Fruit fly (Drosophila melanogaster) whole organism, embryonic: ENCODE data around the gene Rai1.

Source experiments
- Atf6 ChIP-seq: fragments of 200-800 bp; sonication (Bioruptor generic); IDR thresholded peaks from 2 replicates; pipeline ENCODE4 v1.3.6; 2022; ENCODE audit warnings: missing biosample characterization, missing genetic modification characterization
- Awh ChIP-seq: fragments of 200-800 bp; sonication (Bioruptor generic); IDR thresholded peaks from 2 replicates; pipeline ENCODE4, ENCODE4 v1.3.6; 2022; ENCODE audit warnings: missing biosample characterization, missing genetic modification characterization
- CG10267 ChIP-seq: fragments of 200-800 bp; sonication (Bioruptor generic); optimal IDR thresholded peaks from 2 replicates; lab custom pipeline; 2018; ENCODE audit warnings: missing biosample characterization, mild to moderate bottlenecking, missing genetic modification characterization, moderate library complexity
- CG11695 ChIP-seq: fragments of 200-800 bp; sonication (Bioruptor generic); IDR thresholded peaks from 3 replicates; pipeline ENCODE4 v1.3.6; 2022; ENCODE audit warnings: missing biosample characterization, missing genetic modification characterization
- CG12155 ChIP-seq: fragments of 200-800 bp; sonication (Bioruptor generic); optimal IDR thresholded peaks from 3 replicates; lab custom pipeline; 2016; ENCODE audit warnings: missing biosample characterization, missing genetic modification characterization
- CG15269 ChIP-seq: fragments of 200-800 bp; sonication (Bioruptor generic); optimal IDR thresholded peaks from 2 replicates; lab custom pipeline; 2018; ENCODE audit warnings: missing biosample characterization, mild to moderate bottlenecking, missing genetic modification characterization, moderate library complexity
- CG2199 ChIP-seq: fragments of 200-800 bp; sonication (Bioruptor generic); IDR thresholded peaks from 3 replicates; pipeline ENCODE4 v1.3.6; 2022; ENCODE audit warnings: missing biosample characterization, missing genetic modification characterization
- CG31388 ChIP-seq: fragments of 200-800 bp; sonication (Bioruptor generic); optimal IDR thresholded peaks from 2 replicates; lab custom pipeline; 2016; ENCODE audit warnings: missing biosample characterization, missing genetic modification characterization
- CG3838 ChIP-seq: fragments of 200-800 bp; sonication (Bioruptor generic); optimal IDR thresholded peaks from 3 replicates; lab custom pipeline; 2016; ENCODE audit warnings: missing biosample characterization, missing genetic modification characterization
- CG4404 ChIP-seq: fragments of 200-800 bp; sonication (Bioruptor generic); IDR thresholded peaks from 2 replicates; pipeline ENCODE4 v1.3.6; 2022; ENCODE audit warnings: missing biosample characterization, missing genetic modification characterization
- CG7357 ChIP-seq: fragments of 200-800 bp; sonication (Bioruptor generic); IDR thresholded peaks from 3 replicates; pipeline ENCODE4 v1.3.6; 2022; ENCODE audit warnings: missing biosample characterization, missing genetic modification characterization
- CG8089 ChIP-seq: fragments of 200-800 bp; sonication (Bioruptor generic); optimal IDR thresholded peaks from 3 replicates; lab custom pipeline; 2016; ENCODE audit warnings: missing biosample characterization, missing genetic modification characterization
- CG9817 ChIP-seq: fragments of 200-800 bp; sonication (Bioruptor generic); optimal IDR thresholded peaks from 2 replicates; lab custom pipeline; 2018; ENCODE audit warnings: missing biosample characterization, mild to moderate bottlenecking, missing genetic modification characterization, moderate library complexity
- CG9932 ChIP-seq: fragments of 200-800 bp; sonication (Bioruptor generic); IDR thresholded peaks from 2 replicates; pipeline ENCODE4 v1.3.6; 2022; ENCODE audit warnings: missing biosample characterization, missing genetic modification characterization
- CHES-1-like ChIP-seq: fragments of 200-800 bp; sonication (Bioruptor generic); optimal IDR thresholded peaks from 2 replicates; lab custom pipeline; 2016; ENCODE audit warnings: missing biosample characterization, missing genetic modification characterization
- Dad ChIP-seq: fragments of 200-800 bp; sonication (Bioruptor generic); optimal IDR thresholded peaks from 3 replicates; lab custom pipeline; 2016; ENCODE audit warnings: missing biosample characterization, missing genetic modification characterization
- Deaf1 ChIP-seq: fragments of 200-800 bp; optimal IDR thresholded peaks from 3 replicates; lab custom pipeline; 2019; ENCODE audit warnings: missing biosample characterization, mild to moderate bottlenecking, missing genetic modification characterization, moderate library complexity
- Dek ChIP-seq: fragments of 200-800 bp; sonication (Bioruptor generic); optimal IDR thresholded peaks from 3 replicates; lab custom pipeline; 2019; ENCODE audit warnings: missing biosample characterization, mild to moderate bottlenecking, missing genetic modification characterization, moderate library complexity
- Doc2 ChIP-seq: fragments of 200-800 bp; sonication (Bioruptor generic); IDR thresholded peaks from 2 replicates; pipeline ENCODE4 v1.3.6; 2022; ENCODE audit warnings: missing biosample characterization, missing genetic modification characterization
- Fer2 ChIP-seq: fragments of 200-800 bp; sonication (Bioruptor generic); optimal IDR thresholded peaks from 2 replicates; lab custom pipeline; 2018; ENCODE audit warnings: missing biosample characterization, mild to moderate bottlenecking, missing genetic modification characterization, moderate library complexity
- Gug ChIP-seq: fragments of 200-800 bp; sonication (Bioruptor generic); IDR thresholded peaks from 4 replicates; pipeline ENCODE4 v1.3.6; 2022; ENCODE audit warnings: missing biosample characterization, missing genetic modification characterization
- H2.0 ChIP-seq: fragments of 200-800 bp; sonication (Bioruptor generic); IDR thresholded peaks from 2 replicates; pipeline ENCODE4 v1.3.6; 2022; ENCODE audit warnings: missing biosample characterization, missing genetic modification characterization
- Hr3 ChIP-seq: fragments of 200-800 bp; sonication (Bioruptor generic); optimal IDR thresholded peaks from 3 replicates; lab custom pipeline; 2016; ENCODE audit warnings: missing biosample characterization, missing genetic modification characterization
- Mad ChIP-seq: fragments of 200-800 bp; sonication (Bioruptor generic); optimal IDR thresholded peaks from 2 replicates; lab custom pipeline; 2016; ENCODE audit warnings: missing biosample characterization, missing genetic modification characterization
- Neu2 ChIP-seq: fragments of 200-800 bp; sonication (Bioruptor generic); optimal IDR thresholded peaks from 3 replicates; lab custom pipeline; 2016; ENCODE audit warnings: missing biosample characterization, missing genetic modification characterization, borderline replicate concordance
- NfI ChIP-seq: fragments of 200-800 bp; sonication (Bioruptor generic); optimal IDR thresholded peaks from 3 replicates; lab custom pipeline; 2018; ENCODE audit warnings: missing biosample characterization, mild to moderate bottlenecking, missing genetic modification characterization, moderate library complexity
- Oaz ChIP-seq: fragments of 200-800 bp; sonication (Bioruptor generic); IDR thresholded peaks from 2 replicates; pipeline ENCODE4 v1.3.6; 2022; ENCODE audit warnings: missing biosample characterization, missing genetic modification characterization
- Rfx ChIP-seq: fragments of 200-800 bp; sonication (Bioruptor generic); IDR thresholded peaks from 2 replicates; pipeline ENCODE4 v1.3.6; 2022; ENCODE audit warnings: missing biosample characterization, missing genetic modification characterization
- YL-1 ChIP-seq: fragments of 200-800 bp; sonication (Bioruptor generic); optimal IDR thresholded peaks from 3 replicates; lab custom pipeline; 2017; ENCODE audit warnings: missing biosample characterization, mild to moderate bottlenecking, missing genetic modification characterization
- ato ChIP-seq: fragments of 200-800 bp; sonication (Bioruptor generic); IDR thresholded peaks from 2 replicates; pipeline ENCODE4 v1.3.6; 2022; ENCODE audit warnings: missing biosample characterization, missing genetic modification characterization; ENCODE audit not compliant: partially characterized antibody
- corto ChIP-seq: fragments of 200-800 bp; sonication (Bioruptor generic); optimal IDR thresholded peaks from 2 replicates; lab custom pipeline; 2016; ENCODE audit warnings: missing biosample characterization, mild to moderate bottlenecking, missing genetic modification characterization, moderate library complexity
- dimm ChIP-seq: fragments of 200-800 bp; sonication (Bioruptor generic); IDR thresholded peaks from 2 replicates; pipeline ENCODE4 v1.3.6; 2022; ENCODE audit warnings: missing biosample characterization, missing genetic modification characterization
- emc ChIP-seq: fragments of 200-800 bp; sonication (Bioruptor generic); optimal IDR thresholded peaks from 2 replicates; lab custom pipeline; 2016; ENCODE audit warnings: missing biosample characterization, missing genetic modification characterization
- gem ChIP-seq: fragments of 200-800 bp; sonication (Bioruptor generic); optimal IDR thresholded peaks from 2 replicates; lab custom pipeline; 2019; ENCODE audit warnings: missing biosample characterization, mild to moderate bottlenecking, missing genetic modification characterization, moderate library complexity
- grau ChIP-seq: fragments of 200-800 bp; optimal IDR thresholded peaks from 3 replicates; lab custom pipeline; 2019; ENCODE audit warnings: missing biosample characterization, mild to moderate bottlenecking, missing genetic modification characterization, moderate library complexity
- grn ChIP-seq: fragments of 200-800 bp; sonication (Bioruptor generic); optimal IDR thresholded peaks from 3 replicates; lab custom pipeline; 2017; ENCODE audit warnings: missing biosample characterization, missing genetic modification characterization
- hb ChIP-seq: fragments of 200-800 bp; sonication (Bioruptor generic); IDR thresholded peaks from 3 replicates; pipeline ENCODE4 v1.3.6; 2022; ENCODE audit warnings: missing biosample characterization, missing genetic modification characterization; ENCODE audit not compliant: partially characterized antibody
- her ChIP-seq: fragments of 200-800 bp; sonication (Bioruptor generic); optimal IDR thresholded peaks from 2 replicates; lab custom pipeline; 2016; ENCODE audit warnings: missing biosample characterization, missing genetic modification characterization
- hth ChIP-seq: fragments of >200 bp; optimal IDR thresholded peaks from 2 replicates; lab custom pipeline; 2017; ENCODE audit warnings: inconsistent platforms
- lab ChIP-seq: fragments of 200-800 bp; sonication (Bioruptor generic); optimal IDR thresholded peaks from 3 replicates; lab custom pipeline; 2017; ENCODE audit warnings: missing biosample characterization, missing genetic modification characterization, mild to moderate bottlenecking, moderate library complexity, missing genetic modification reagents
- lola ChIP-seq, 3 experiments: fragments of >200 bp in 2 of 3; fragments of 200-800 bp in 1 of 3; sonication (Bioruptor generic) in 1 of 3; optimal IDR thresholded peaks; 2 replicates each; lab custom pipeline; 2017 to 2019; ENCODE audit warnings: missing biosample characterization in 3 of 3, missing genetic modification characterization in 3 of 3, mild to moderate bottlenecking in 1 of 3, moderate library complexity in 1 of 3
- otp ChIP-seq: fragments of 200-800 bp; sonication (Bioruptor generic); IDR thresholded peaks from 3 replicates; pipeline ENCODE4, ENCODE4 v1.3.6; 2022; ENCODE audit warnings: missing biosample characterization, missing genetic modification characterization
- peb ChIP-seq: fragments of 200-800 bp; sonication (Bioruptor generic); IDR thresholded peaks from 2 replicates; pipeline ENCODE4 v1.3.6; 2022; ENCODE audit warnings: missing biosample characterization, missing genetic modification characterization
- pfk ChIP-seq: fragments of 200-800 bp; sonication (Bioruptor generic); optimal IDR thresholded peaks from 2 replicates; lab custom pipeline; 2018; ENCODE audit warnings: missing biosample characterization, mild to moderate bottlenecking, missing genetic modification characterization, moderate library complexity
- pho ChIP-seq: fragments of 200-800 bp; sonication (Bioruptor generic); optimal IDR thresholded peaks from 2 replicates; lab custom pipeline; 2016; ENCODE audit warnings: missing biosample characterization, missing genetic modification characterization
- sima ChIP-seq: fragments of 200-800 bp; sonication (Bioruptor generic); optimal IDR thresholded peaks from 2 replicates; lab custom pipeline; 2016; ENCODE audit warnings: missing biosample characterization, missing genetic modification characterization
- ssp ChIP-seq: fragments of 200-800 bp; sonication (Bioruptor generic); IDR thresholded peaks from 2 replicates; pipeline ENCODE4 v1.3.6; 2022; ENCODE audit warnings: missing biosample characterization, missing genetic modification characterization
- tna ChIP-seq: fragments of 200-800 bp; sonication (Bioruptor generic); IDR thresholded peaks from 2 replicates; pipeline ENCODE4 v1.3.6; 2022; ENCODE audit warnings: missing biosample characterization, missing genetic modification characterization; ENCODE audit not compliant: partially characterized antibody
- vnd ChIP-seq: fragments of 200-800 bp; sonication (Bioruptor generic); IDR thresholded peaks from 3 replicates; pipeline ENCODE4 v1.3.6; 2022; ENCODE audit warnings: missing biosample characterization, missing genetic modification characterization; ENCODE audit not compliant: partially characterized antibody
- zen ChIP-seq: fragments of 200-800 bp; sonication (Bioruptor generic); optimal IDR thresholded peaks from 3 replicates; lab custom pipeline; 2018; ENCODE audit warnings: missing biosample characterization, mild to moderate bottlenecking, missing genetic modification characterization, moderate library complexity
- zf30C ChIP-seq: fragments of 200-800 bp; sonication (Bioruptor generic); optimal IDR thresholded peaks from 3 replicates; lab custom pipeline; 2018; ENCODE audit warnings: missing biosample characterization, mild to moderate bottlenecking, missing genetic modification characterization

Gene Rai1

dm6 chrX:16833097-16833496, 30.0 kb upstream of the Rai1 start (continued):
- TF ChIP-seq YL-1 (GFP tag; lab: Kevin White, UChicago) (no peak), ssp (GFP tag; lab: Robert Waterston, UW) (no peak), CG9932 (GFP tag; lab: Robert Waterston, UW) (peak; percentile 31; the same call in 1 of the 2 replicates), tna (GFP tag; lab: Robert Waterston, UW) (no peak), Oaz (GFP tag; lab: Robert Waterston, UW) (peak; percentile 66), peb (GFP tag; lab: Robert Waterston, UW) (peak; percentile 54), pho (no peak), hth (lab: Kevin White, UChicago) (no peak), Mad (peak; percentile 49), Neu2 (GFP tag; lab: Kevin White, UChicago) (no peak), Dek (tag; lab: Kevin White, UChicago) (peak; percentile 27), zen (tag; lab: Kevin White, UChicago) (peak; percentile 38), otp (peak; percentile 80; the same call in 2 of the 3 replicates), CG31388 (GFP tag; lab: Kevin White, UChicago) (no peak), her (GFP tag; lab: Kevin White, UChicago) (peak; percentile 56), hb (GFP tag; lab: Robert Waterston, UW) (no peak), CG3838 (GFP tag; lab: Kevin White, UChicago) (no peak), ato (GFP tag; lab: Robert Waterston, UW) (no peak), CG8089 (peak; percentile 26), gem (tag; lab: Kevin White, UChicago) (peak; percentile 84), grau (tag; lab: Kevin White, UChicago) (peak; percentile 76), sima (GFP tag; lab: Kevin White, UChicago) (no peak), Doc2 (GFP tag; lab: Robert Waterston, UW) (no peak), Hr3 (GFP tag; lab: Kevin White, UChicago) (peak; percentile 79), Atf6 (GFP tag; lab: Robert Waterston, UW) (0 out of 2 replicates have a peak, but pooled peaks have one; percentile 24), Fer2 (no peak), CHES-1-like (peak; percentile 7), CG7357 (GFP tag; lab: Robert Waterston, UW) (peak; percentile 67; the same call in 2 of the 3 replicates), CG9817 (tag; lab: Kevin White, UChicago) (peak; percentile 63), CG15269 (peak; percentile 79), Deaf1 (peak; percentile 28), grn (GFP tag; lab: Kevin White, UChicago) (no peak), zf30C (GFP tag; lab: Kevin White, UChicago) (no peak), corto (no peak), H2.0 (GFP tag; lab: Robert Waterston, UW) (peak; percentile 62), lola (GFP tag; optimal IDR thresholded peaks at IDR 0.05; lab: Kevin White, UChicago) (peak in 1 of 3 experiments; percentile 65), CG4404 (GFP tag; lab: Robert Waterston, UW) (peak; percentile 41; the same call in 1 of the 2 replicates), Dad (GFP tag; lab: Kevin White, UChicago) (peak; percentile 35), pfk (GFP tag; lab: Kevin White, UChicago) (no peak), lab (GFP tag; lab: Kevin White, UChicago) (peak; percentile 66), NfI (GFP tag; lab: Kevin White, UChicago) (peak; percentile 77), vnd (GFP tag; lab: Robert Waterston, UW) (no peak), CG11695 (GFP tag; lab: Robert Waterston, UW) (peak; percentile 61; the same call in 2 of the 3 replicates), emc (no peak), dimm (GFP tag; lab: Robert Waterston, UW) (no peak), Awh (GFP tag; lab: Robert Waterston, UW) (peak; percentile 74), Gug (GFP tag; lab: Robert Waterston, UW) (peak; percentile 44; the same call in 3 of the 4 replicates), CG2199 (GFP tag; lab: Robert Waterston, UW) (no peak), CG10267 (tag; lab: Kevin White, UChicago) (peak; percentile 65), CG12155 (GFP tag; lab: Kevin White, UChicago) (peak; percentile 43), Rfx (GFP tag; lab: Robert Waterston, UW) (peak; percentile 68)
